Fruit fly (Drosophila melanogaster) Kc167 (cell line): ENCODE results near the gene CG7335.

Experiments used
- Myc ChIP-seq: fragments of >200 bp; optimal IDR thresholded peaks from 2 replicates; lab custom pipeline; 2017; ENCODE audit warnings: missing external identifiers
- Sin3A ChIP-seq: fragments of >200 bp; optimal IDR thresholded peaks from 2 replicates; lab custom pipeline; 2018; ENCODE audit warnings: missing external identifiers
- h ChIP-seq: fragments of >200 bp; optimal IDR thresholded peaks from 3 replicates; lab custom pipeline; 2018; ENCODE audit warnings: missing external identifiers
- psq ChIP-seq: fragments of >200 bp; optimal IDR thresholded peaks from 2 replicates; lab custom pipeline; 2017; ENCODE audit warnings: missing external identifiers
- ttk ChIP-seq: sonication (Bioruptor generic); optimal IDR thresholded peaks from 2 replicates; lab custom pipeline; 2017; ENCODE audit warnings: missing external identifiers

DNA sequence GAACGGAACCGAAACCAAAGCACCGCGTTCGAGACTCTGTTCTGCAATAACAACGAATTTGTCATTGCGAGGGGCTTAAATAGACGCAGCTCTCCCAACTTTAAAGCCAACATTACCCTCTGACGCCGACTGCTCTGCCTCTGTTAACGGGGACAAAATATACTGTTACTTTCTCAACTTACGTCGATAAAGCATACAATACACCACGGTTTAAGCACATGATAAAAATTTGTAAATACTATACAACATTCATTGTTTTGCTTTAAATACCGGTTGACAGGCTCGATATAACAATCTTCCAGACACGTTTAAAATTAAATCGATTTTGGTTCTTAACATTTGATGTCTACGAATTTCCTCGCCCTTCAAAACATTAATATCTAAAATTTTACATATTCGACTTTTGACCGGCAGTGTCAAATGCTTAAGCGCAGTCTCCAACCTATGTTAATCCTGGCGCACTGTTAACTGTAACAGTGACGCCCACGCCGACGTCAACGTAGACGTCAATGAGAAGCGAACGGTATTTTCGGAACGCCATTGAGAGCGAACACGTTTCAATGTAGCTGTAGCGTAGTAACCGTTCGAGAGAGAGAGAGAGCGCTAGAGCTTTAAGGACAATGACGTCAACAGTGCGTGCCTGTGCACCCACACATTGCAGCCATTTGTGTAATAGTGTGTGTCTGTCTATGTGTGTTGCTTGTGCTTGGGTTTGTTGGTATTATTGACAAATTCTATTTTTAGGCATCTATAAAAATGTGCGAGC lies 29.1 kb downstream of the CG7335 start, which contains the start of gene CG14186:
- TF ChIP-seq ttk (lab: Kevin White, UChicago) (no peak), Sin3A (lab: Kevin White, UChicago) (no peak), h (lab: Kevin White, UChicago) (no peak), psq (lab: Kevin White, UChicago) (no peak), Myc (lab: Kevin White, UChicago) (no peak)
